Fruit fly (Drosophila melanogaster) Kc167 (cell line): ENCODE measurements around the gene EMC3.

Experiments
- Sin3A ChIP-seq: fragments of >200 bp; optimal IDR thresholded peaks from 2 replicates; lab custom pipeline; 2018; ENCODE audit warnings: missing external identifiers
- insv ChIP-seq: fragments of >200 bp; optimal IDR thresholded peaks from 3 replicates; lab custom pipeline; 2018; ENCODE audit warnings: missing external identifiers
- psq ChIP-seq: fragments of >200 bp; optimal IDR thresholded peaks from 2 replicates; lab custom pipeline; 2017; ENCODE audit warnings: missing external identifiers

DNA sequence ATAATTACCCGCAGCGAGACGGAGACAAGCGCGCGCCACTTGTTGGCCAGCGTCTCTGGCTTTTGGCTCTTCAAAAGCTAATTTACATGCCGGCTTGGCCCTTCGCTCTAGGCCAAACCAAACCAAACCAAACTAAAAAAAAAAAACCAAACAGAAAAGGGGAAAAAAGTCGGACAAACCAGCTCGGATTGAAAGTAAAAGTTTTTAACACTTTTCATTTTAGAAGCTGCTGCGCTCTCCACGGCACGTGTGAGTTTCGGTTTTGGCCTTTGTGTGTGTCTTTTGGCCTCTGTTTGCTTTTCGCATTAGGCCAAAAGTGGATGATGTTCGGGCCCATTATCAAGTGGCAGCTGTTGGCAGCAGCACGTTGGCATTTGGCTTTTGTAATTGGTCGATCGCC, 49.0 kb upstream of the EMC3 start:
- TF ChIP-seq psq (lab: Kevin White, UChicago): no peak
- TF ChIP-seq insv (lab: Kevin White, UChicago): no peak
- no peak for TF ChIP-seq Sin3A (lab: Kevin White, UChicago)
